Fruit fly (Drosophila melanogaster): ENCODE measurements around the gene rdhB.

rdhB gene

dm6 chr3R:22339510-22339909 lies 12.0 kb upstream of the rdhB start:
- TF ChIP-seq CG3919 (GFP tag; optimal IDR thresholded peaks at IDR 0.05), result peak; percentile 74
- TF ChIP-seq topi (GFP tag; optimal IDR thresholded peaks at IDR 0.05), result peak; percentile 68
- peak; percentile 26 for TF ChIP-seq Lpt (GFP tag; optimal IDR thresholded peaks at IDR 0.05)
- peak; percentile 51; the same call in 1 of the 3 replicates for TF ChIP-seq CG8119 (GFP tag; IDR thresholded peaks at IDR 0.05)
- peak; percentile 11 for TF ChIP-seq CG6854 (GFP tag; optimal IDR thresholded peaks at IDR 0.05)
- TF ChIP-seq achi (GFP tag; optimal IDR thresholded peaks at IDR 0.05), result peak; percentile 62
- TF ChIP-seq CG15336 (GFP tag; IDR thresholded peaks at IDR 0.05), result peak; percentile 29; the same call in 1 of the 2 replicates
- peak; percentile 62 for TF ChIP-seq Hr39 (GFP tag; optimal IDR thresholded peaks at IDR 0.05)
- TF ChIP-seq lz (GFP tag; optimal IDR thresholded peaks at IDR 0.05), result peak; percentile 61
- peak; percentile 54 for TF ChIP-seq Sox15 (GFP tag; optimal IDR thresholded peaks at IDR 0.05)
- TF ChIP-seq Hr4 (GFP tag; optimal IDR thresholded peaks at IDR 0.05), result peak; percentile 48
- TF ChIP-seq CG10669 (GFP tag; optimal IDR thresholded peaks at IDR 0.05), result peak; percentile 72
- TF ChIP-seq CG6792 (GFP tag; optimal IDR thresholded peaks at IDR 0.05), result peak; percentile 63
- TF ChIP-seq Eip93F (GFP tag; optimal IDR thresholded peaks at IDR 0.05), result no peak
- peak; percentile 30 for TF ChIP-seq vri (GFP tag; optimal IDR thresholded peaks at IDR 0.05)
- no peak for TF ChIP-seq CG4318 (GFP tag; optimal IDR thresholded peaks at IDR 0.05)
- peak; percentile 66 for TF ChIP-seq Met (GFP tag; optimal IDR thresholded peaks at IDR 0.05)
- TF ChIP-seq Eip75B (GFP tag; optimal IDR thresholded peaks at IDR 0.05), result peak; percentile 68
- peak; percentile 65 for TF ChIP-seq net (GFP tag; optimal IDR thresholded peaks at IDR 0.05)
- TF ChIP-seq CG6276 (GFP tag; optimal IDR thresholded peaks at IDR 0.05), result peak; percentile 27
- TF ChIP-seq Sox102F (GFP tag; optimal IDR thresholded peaks at IDR 0.05), result peak; percentile 57
- no peak for TF ChIP-seq fkh (GFP tag; optimal IDR thresholded peaks at IDR 0.05)
- no peak for TF ChIP-seq dac (GFP tag; optimal IDR thresholded peaks at IDR 0.05)
- TF ChIP-seq Gug (GFP tag; IDR thresholded peaks at IDR 0.05), result 0 out of 2 replicates have a peak, but pooled peaks have one; percentile 12
- TF ChIP-seq CG11902 (GFP tag; optimal IDR thresholded peaks at IDR 0.05), result peak; percentile 40
- peak; percentile 81 for TF ChIP-seq svp (GFP tag)
- peak; percentile 59 for TF ChIP-seq Sox14 (GFP tag; optimal IDR thresholded peaks at IDR 0.05)
- peak; percentile 66 for TF ChIP-seq CG10631 (GFP tag; optimal IDR thresholded peaks at IDR 0.05)
- peak; percentile 58 for TF ChIP-seq CG1621 (tag; optimal IDR thresholded peaks at IDR 0.05)
- peak; percentile 63 for TF ChIP-seq CG31627 (GFP tag; optimal IDR thresholded peaks at IDR 0.05)
- peak in 1 of 2 experiments; percentile 70 for TF ChIP-seq ss (GFP tag; optimal IDR thresholded peaks at IDR 0.05)
- TF ChIP-seq Smox (GFP tag; optimal IDR thresholded peaks at IDR 0.05), result peak; percentile 59
- TF ChIP-seq salr (GFP tag; optimal IDR thresholded peaks at IDR 0.05), result peak; percentile 29 to 65
- TF ChIP-seq CG8319 (GFP tag; optimal IDR thresholded peaks at IDR 0.05), result peak; percentile 52
- TF ChIP-seq CG16779 (tag; optimal IDR thresholded peaks at IDR 0.05), result peak; percentile 25
- TF ChIP-seq cyc (GFP tag; optimal IDR thresholded peaks at IDR 0.05), result peak; percentile 68
- peak; percentile 68 for TF ChIP-seq Ets96B (tag; optimal IDR thresholded peaks at IDR 0.05)
- peak; percentile 56 for TF ChIP-seq CG34406 (GFP tag; optimal IDR thresholded peaks at IDR 0.05)
- TF ChIP-seq Eip78C (GFP tag), result peak; percentile 90
- peak; percentile 48 for TF ChIP-seq CG8632 (GFP tag; optimal IDR thresholded peaks at IDR 0.05)
- TF ChIP-seq spab (GFP tag; optimal IDR thresholded peaks at IDR 0.05), result peak; percentile 73
- peak; percentile 64 for TF ChIP-seq pdm3 (GFP tag; optimal IDR thresholded peaks at IDR 0.05)
- TF ChIP-seq OdsH (GFP tag; optimal IDR thresholded peaks at IDR 0.05), result peak; percentile 64
- TF ChIP-seq CG32006 (GFP tag; optimal IDR thresholded peaks at IDR 0.05), result peak; percentile 56
- peak; percentile 79 for TF ChIP-seq CG6163 (GFP tag; IDR thresholded peaks at IDR 0.05)
- peak; percentile 61 for TF ChIP-seq CG9139 (GFP tag; optimal IDR thresholded peaks at IDR 0.05)
- TF ChIP-seq Hr38 (GFP tag; optimal IDR thresholded peaks at IDR 0.05), result no peak
- TF ChIP-seq CG11762 (GFP tag; optimal IDR thresholded peaks at IDR 0.05; ENCODE audit: insufficient read depth), result peak; percentile 34
- peak; percentile 39 for TF ChIP-seq Ets21C (GFP tag; optimal IDR thresholded peaks at IDR 0.05)
- TF ChIP-seq esn (GFP tag; optimal IDR thresholded peaks at IDR 0.05), result peak; percentile 59
- no peak for TF ChIP-seq Blimp-1 (GFP tag; optimal IDR thresholded peaks at IDR 0.05)
- peak; percentile 71 for TF ChIP-seq fd59A (GFP tag; optimal IDR thresholded peaks at IDR 0.05)

Measured in whole organism, prepupa.